Fruit fly (Drosophila melanogaster): ENCODE data around the gene ATP7.
A peak's percentile ranks its signal among the peaks of the same experiment; 100 is the strongest.

dm6 chrX:11805066-11805766 lies 49.6 kb upstream of the ATP7 start:
- no peak for TF ChIP-seq pdm3 (GFP tag; optimal IDR thresholded peaks at IDR 0.05)
- TF ChIP-seq Eip75B (GFP tag; optimal IDR thresholded peaks at IDR 0.05), result no peak
- TF ChIP-seq CG11294 (GFP tag; IDR thresholded peaks at IDR 0.05), result no peak
- TF ChIP-seq CG16779 (tag; optimal IDR thresholded peaks at IDR 0.05), result no peak
- TF ChIP-seq CG32006 (GFP tag; optimal IDR thresholded peaks at IDR 0.05), result no peak
- no peak for TF ChIP-seq CG8319 (GFP tag; optimal IDR thresholded peaks at IDR 0.05)
- TF ChIP-seq achi (GFP tag; optimal IDR thresholded peaks at IDR 0.05), result no peak
- no peak for TF ChIP-seq CG7368 (GFP tag; optimal IDR thresholded peaks at IDR 0.05)
- no peak for TF ChIP-seq svp (GFP tag)
- TF ChIP-seq Blimp-1 (GFP tag; optimal IDR thresholded peaks at IDR 0.05), result peak; percentile 28
- no peak for TF ChIP-seq Lpt (GFP tag; optimal IDR thresholded peaks at IDR 0.05)

All from whole organism, prepupa.